Worm (Caenorhabditis elegans) whole organism, early embryonic: ENCODE measurements around the gene ric-4.

Source experiments
- aly-1 ChIP-seq: sonication (generic microtip); optimal IDR thresholded peaks from 2 replicates; lab custom pipeline; 2016; ENCODE audit warnings: missing genetic modification characterization, missing compliant biosample characterization
- ama-1 ChIP-seq: fragments of 150-350 bp; optimal IDR thresholded peaks from 2 replicates; lab custom pipeline; 2014
- ceh-13 ChIP-seq: fragments of 200-800 bp; sonication (Bioruptor generic); optimal IDR thresholded peaks from 2 replicates; lab custom pipeline; 2018; ENCODE audit warnings: mild to moderate bottlenecking, missing genetic modification characterization, missing compliant biosample characterization
- ceh-36 ChIP-seq: sonication (generic microtip); optimal IDR thresholded peaks from 2 replicates; lab custom pipeline; 2016; ENCODE audit warnings: missing genetic modification characterization, inconsistent platforms, missing compliant biosample characterization
- ets-7 ChIP-seq: sonication (generic microtip); optimal IDR thresholded peaks from 2 replicates; lab custom pipeline; 2016; ENCODE audit warnings: missing genotype, missing genetic modification characterization, missing compliant biosample characterization
- flt-1 ChIP-seq: fragments of 200-800 bp; sonication (Bioruptor generic); IDR thresholded peaks from 2 replicates; pipeline ENCODE4 v1.3.6; 2022; ENCODE audit warnings: missing genetic modification characterization, missing compliant biosample characterization
- hmbx-1 ChIP-seq: sonication (generic microtip); optimal IDR thresholded peaks from 2 replicates; lab custom pipeline; 2016; ENCODE audit warnings: mild to moderate bottlenecking, missing genetic modification characterization, missing compliant biosample characterization
- hnd-1 ChIP-seq: sonication (generic microtip); optimal IDR thresholded peaks from 2 replicates; lab custom pipeline; 2016; ENCODE audit warnings: missing genetic modification characterization, missing compliant biosample characterization
- scrt-1 ChIP-seq: fragments of 200-800 bp; sonication (Bioruptor generic); IDR thresholded peaks from 2 replicates; pipeline ENCODE4 v1.3.6; 2022; ENCODE audit warnings: missing genetic modification characterization, missing compliant biosample characterization
- tbx-11 ChIP-seq: fragments of 200-800 bp; sonication (Bioruptor generic); IDR thresholded peaks from 2 replicates; pipeline ENCODE4 v1.3.6; 2022; ENCODE audit warnings: missing genetic modification characterization, missing compliant biosample characterization
- tbx-37 ChIP-seq: fragments of 200-800 bp; sonication (Bioruptor generic); conservative IDR thresholded peaks from 2 replicates; pipeline ENCODE4 v1.3.6; 2022; ENCODE audit warnings: missing genetic modification reagents, missing genetic modification characterization, missing compliant biosample characterization

DNA sequence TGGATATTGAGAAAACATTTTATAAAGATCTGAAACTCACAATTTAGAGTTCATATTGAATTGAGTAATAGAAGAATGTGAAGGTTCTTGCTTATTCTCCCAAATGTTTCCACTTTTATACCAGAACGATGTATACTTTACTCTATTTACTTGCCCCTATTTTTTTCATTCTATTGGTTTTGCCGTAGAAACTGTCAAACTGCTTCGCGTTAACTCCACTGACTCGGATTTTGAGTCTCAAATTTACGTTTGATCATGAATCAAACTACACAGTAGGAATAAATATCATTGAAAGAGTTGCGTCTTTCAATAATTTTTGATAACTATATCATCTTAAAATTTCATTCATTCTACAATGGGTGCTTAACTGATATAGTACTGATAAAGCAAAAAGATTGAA is 30.3 kb downstream of the ric-4 start, which contains the start of gene fipr-8:
- TF ChIP-seq ama-1 (lab: Kevin White, UChicago) (no peak), ceh-36 (tag; lab: Kevin White, UChicago) (no peak), scrt-1 (GFP tag; lab: Robert Waterston, UW) (no peak), hmbx-1 (tag; lab: Kevin White, UChicago) (no peak), ets-7 (tag; lab: Kevin White, UChicago) (no peak), tbx-37 (GFP tag; lab: Robert Waterston, UW) (no peak), ceh-13 (GFP tag; lab: Kevin White, UChicago) (no peak), hnd-1 (tag; lab: Kevin White, UChicago) (no peak), aly-1 (tag; lab: Kevin White, UChicago) (no peak), flt-1 (GFP tag; lab: Robert Waterston, UW) (no peak), tbx-11 (GFP tag; lab: Robert Waterston, UW) (no peak)
